Worm (Caenorhabditis elegans) whole organism, L4/young adult: ENCODE measurements around the gene C16D9.1.

Source experiments
- dao-5 ChIP-seq: sonication (generic microtip); optimal IDR thresholded peaks from 2 replicates; lab custom pipeline; 2016; ENCODE audit warnings: missing genotype, missing genetic modification characterization, moderate library complexity, missing compliant biosample characterization
- him-1 ChIP-seq: sonication (generic microtip); optimal IDR thresholded peaks from 2 replicates; lab custom pipeline; 2016; ENCODE audit warnings: missing genotype, missing genetic modification reagents, missing genetic modification characterization, missing compliant biosample characterization

ce11 chrV:8299191-8299854 is 40.2 kb downstream of the C16D9.1 start, which contains the start of gene W02D7.5:
- TF ChIP-seq dao-5 (no peak), him-1 (tag; lab: Kevin White, UChicago) (no peak)
